Worm (Caenorhabditis elegans): ENCODE measurements around the gene arl-5.

The arl-5 gene

DNA sequence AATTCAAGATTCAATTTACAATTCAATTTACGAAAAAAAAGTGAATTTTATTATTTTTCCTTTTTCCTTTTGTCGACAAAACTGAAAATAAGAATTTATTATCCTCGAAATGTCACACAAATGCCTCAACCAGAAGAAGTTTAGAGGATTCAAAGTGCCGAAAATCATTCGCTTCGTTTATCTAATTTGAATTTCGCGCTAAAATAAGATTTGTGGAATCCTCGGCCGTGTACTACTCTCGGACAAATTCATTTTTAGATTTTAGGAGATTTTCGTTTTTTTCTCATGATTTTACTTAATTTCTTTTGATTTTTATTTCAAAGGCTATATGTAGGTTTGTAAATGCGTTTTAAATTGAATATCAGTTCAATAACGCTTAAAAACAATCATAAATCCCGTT lies 25.6 kb downstream of the arl-5 start:
- TF ChIP-seq nhr-19 (GFP tag; conservative IDR thresholded peaks at IDR 0.05) (no peak), rnt-1 (tag; optimal IDR thresholded peaks at IDR 0.05) (peak; percentile 13), isw-1 (GFP tag; IDR thresholded peaks at IDR 0.05) (no peak), tbx-2 (tag; optimal IDR thresholded peaks at IDR 0.05) (no peak), grh-1 (GFP tag; IDR thresholded peaks at IDR 0.05) (0 out of 2 replicates have a peak, but pooled peaks have one; percentile 10), lin-35 (GFP tag; optimal IDR thresholded peaks at IDR 0.05) (peak in 1 of 2 experiments; percentile 26), efl-1 (optimal IDR thresholded peaks at IDR 0.05) (peak; percentile 72 to 89), efl-1 (GFP tag; optimal IDR thresholded peaks at IDR 0.05 in 1 of 2) (peak; percentile 64 to 95), ztf-11 (tag; optimal IDR thresholded peaks at IDR 0.05) (no peak), ceh-82 (tag; optimal IDR thresholded peaks at IDR 0.05) (no peak), dpl-1 (GFP tag; optimal IDR thresholded peaks at IDR 0.05) (peak; percentile 49 to 69 (median 56)), mep-1 (tag; optimal IDR thresholded peaks at IDR 0.05) (no peak), sup-37 (GFP tag; optimal IDR thresholded peaks at IDR 0.05) (no peak)

- peak; percentile 71 for TF ChIP-seq nhr-85 (tag)
- 0 out of 2 replicates have a peak, but pooled peaks have one; percentile 3 for TF ChIP-seq isw-1 (GFP tag; IDR thresholded peaks at IDR 0.05)
These were observed 26.1 kb downstream of the arl-5 start for ce11 chrIII:9849111-9849510.

- no peak for TF ChIP-seq ztf-4 (tag; optimal IDR thresholded peaks at IDR 0.05)
- no peak for TF ChIP-seq xbp-1 (tag; optimal IDR thresholded peaks at IDR 0.05)
- TF ChIP-seq elt-3 (tag; optimal IDR thresholded peaks at IDR 0.05) = peak in 5 of 6 experiments; percentile 3 to 71 (median 57)
- no peak for TF ChIP-seq ceh-63 (GFP tag; optimal IDR thresholded peaks at IDR 0.05)
- no peak for TF ChIP-seq hpl-2 (GFP tag; optimal IDR thresholded peaks at IDR 0.05)
- TF ChIP-seq nhr-237 (tag; optimal IDR thresholded peaks at IDR 0.05) = no peak
- no peak for TF ChIP-seq skn-1 (tag; optimal IDR thresholded peaks at IDR 0.05)
- TF ChIP-seq fkh-4 (tag; optimal IDR thresholded peaks at IDR 0.05; ENCODE audit: borderline replicate concordance) = no peak
- no peak for TF ChIP-seq unc-86 (tag; optimal IDR thresholded peaks at IDR 0.05)
- no peak for TF ChIP-seq swsn-7 (tag; optimal IDR thresholded peaks at IDR 0.05)
- no peak for TF ChIP-seq efl-1 (optimal IDR thresholded peaks at IDR 0.05)
- no peak for TF ChIP-seq efl-1 (GFP tag; optimal IDR thresholded peaks at IDR 0.05 in 1 of 2)
- TF ChIP-seq elt-2 (tag; optimal IDR thresholded peaks at IDR 0.05) = peak; percentile 1
- peak; percentile 60 for TF ChIP-seq nhr-20 (tag; optimal IDR thresholded peaks at IDR 0.05)
- peak; percentile 22 for TF ChIP-seq snu-23 (GFP tag; optimal IDR thresholded peaks at IDR 0.05)
- TF ChIP-seq blmp-1 (tag; optimal IDR thresholded peaks at IDR 0.05) = peak; percentile 58
- peak; percentile 2 for TF ChIP-seq nhr-47 (tag; optimal IDR thresholded peaks at IDR 0.05)
- no peak for TF ChIP-seq nhr-11 (tag; optimal IDR thresholded peaks at IDR 0.05)
- TF ChIP-seq tbx-2 (tag; optimal IDR thresholded peaks at IDR 0.05) = no peak
- TF ChIP-seq nhr-85 (tag) = peak; percentile 57
- TF ChIP-seq lin-13 (GFP tag; optimal IDR thresholded peaks at IDR 0.05) = no peak
- TF ChIP-seq dpl-1 (GFP tag; optimal IDR thresholded peaks at IDR 0.05) = no peak
- no peak for TF ChIP-seq F16B12.6 (tag; optimal IDR thresholded peaks at IDR 0.05)
- TF ChIP-seq nhr-90 (tag; optimal IDR thresholded peaks at IDR 0.05; ENCODE audit: poor library complexity) = peak; percentile 38
- TF ChIP-seq ces-1 (GFP tag; optimal IDR thresholded peaks at IDR 0.05) = no peak
- TF ChIP-seq pax-3 (tag; optimal IDR thresholded peaks at IDR 0.05) = no peak
- no peak for TF ChIP-seq ceh-88 (GFP tag; IDR thresholded peaks at IDR 0.05)
- TF ChIP-seq nhr-28 (tag; optimal IDR thresholded peaks at IDR 0.05) = no peak
- no peak for TF ChIP-seq unc-62 (GFP tag; optimal IDR thresholded peaks at IDR 0.05)
- no peak for TF ChIP-seq ets-5 (GFP tag; IDR thresholded peaks at IDR 0.05)
- TF ChIP-seq nhr-71 (tag; optimal IDR thresholded peaks at IDR 0.05) = peak; percentile 59
- peak in 1 of 2 experiments; percentile 29 for TF ChIP-seq egl-27 (tag; optimal IDR thresholded peaks at IDR 0.05)
- no peak for TF ChIP-seq Y116A8C.19 (tag; optimal IDR thresholded peaks at IDR 0.05; ENCODE audit: borderline replicate concordance)
- TF ChIP-seq ama-1 (optimal IDR thresholded peaks at IDR 0.05) = no peak
- TF ChIP-seq grh-1 (GFP tag; IDR thresholded peaks at IDR 0.05) = no peak
- TF ChIP-seq zip-4 (GFP tag; optimal IDR thresholded peaks at IDR 0.05) = no peak
- no peak for TF ChIP-seq snpc-4 (tag; optimal IDR thresholded peaks at IDR 0.05)
- TF ChIP-seq fkh-8 (tag; optimal IDR thresholded peaks at IDR 0.05) = no peak
- TF ChIP-seq alr-1 (tag; optimal IDR thresholded peaks at IDR 0.05; ENCODE audit: borderline replicate concordance) = no peak
- TF ChIP-seq hlh-4 (tag; optimal IDR thresholded peaks at IDR 0.05) = no peak
- no peak for TF ChIP-seq sox-4 (tag; optimal IDR thresholded peaks at IDR 0.05)
These were observed 26.9 kb downstream of the arl-5 start for ce11 chrIII:9849950-9850349.
